Worm (Caenorhabditis elegans): ENCODE results near the gene C06A8.6.

C06A8.6 gene

DNA sequence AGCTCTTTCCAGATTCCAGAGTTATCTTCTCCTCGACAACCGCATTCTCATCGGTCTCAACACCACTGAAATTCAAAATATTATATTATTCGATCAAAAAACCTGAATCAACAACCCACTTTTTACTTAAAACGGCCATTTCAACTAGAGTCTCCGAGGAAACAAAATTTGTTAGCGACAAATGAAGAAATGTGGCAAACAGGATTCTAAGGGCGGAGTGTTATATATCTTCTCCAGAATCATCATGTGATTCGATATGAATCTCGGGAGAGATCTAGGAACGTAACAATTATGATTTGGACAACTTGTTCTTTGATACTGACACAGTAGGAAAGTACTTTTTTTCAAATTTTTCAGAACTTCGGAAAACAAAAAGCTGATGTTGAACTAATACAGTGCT is 3.9 kb downstream of the C06A8.6 start:
- TF ChIP-seq tra-4 (tag; optimal IDR thresholded peaks at IDR 0.05) (no peak), hnd-1 (tag; optimal IDR thresholded peaks at IDR 0.05) (no peak), aly-1 (tag; optimal IDR thresholded peaks at IDR 0.05) (no peak), ama-1 (optimal IDR thresholded peaks at IDR 0.05) (no peak), hmg-4 (GFP tag; optimal IDR thresholded peaks at IDR 0.05) (no peak), tbx-37 (GFP tag; conservative IDR thresholded peaks at IDR 0.05) (no peak), ceh-36 (tag; optimal IDR thresholded peaks at IDR 0.05) (no peak), hmbx-1 (tag; optimal IDR thresholded peaks at IDR 0.05) (no peak), sea-1 (GFP tag; conservative IDR thresholded peaks at IDR 0.05) (no peak), ets-7 (tag; optimal IDR thresholded peaks at IDR 0.05) (no peak), flt-1 (GFP tag; IDR thresholded peaks at IDR 0.05) (no peak), ceh-13 (GFP tag; optimal IDR thresholded peaks at IDR 0.05) (no peak), F13C5.2 (tag; optimal IDR thresholded peaks at IDR 0.05) (no peak), B0310.2 (tag; optimal IDR thresholded peaks at IDR 0.05) (no peak), pes-1 (GFP tag; IDR thresholded peaks at IDR 0.05) (no peak), tbx-11 (GFP tag; IDR thresholded peaks at IDR 0.05) (no peak), scrt-1 (GFP tag; IDR thresholded peaks at IDR 0.05) (no peak)

ce11 chrII:7776715-7777114 is 4.4 kb downstream of the C06A8.6 start:
- no peak for TF ChIP-seq scrt-1 (GFP tag; IDR thresholded peaks at IDR 0.05)
- no peak for TF ChIP-seq hmg-4 (GFP tag; optimal IDR thresholded peaks at IDR 0.05)
- no peak for TF ChIP-seq ets-7 (tag; optimal IDR thresholded peaks at IDR 0.05)
- no peak for TF ChIP-seq ama-1 (optimal IDR thresholded peaks at IDR 0.05)
- no peak for TF ChIP-seq B0310.2 (tag; optimal IDR thresholded peaks at IDR 0.05)
- no peak for TF ChIP-seq ceh-13 (GFP tag; optimal IDR thresholded peaks at IDR 0.05)
- no peak for TF ChIP-seq sea-1 (GFP tag; conservative IDR thresholded peaks at IDR 0.05)
- TF ChIP-seq tbx-11 (GFP tag; IDR thresholded peaks at IDR 0.05): no peak
- TF ChIP-seq F13C5.2 (tag; optimal IDR thresholded peaks at IDR 0.05): no peak
- no peak for TF ChIP-seq tra-4 (tag; optimal IDR thresholded peaks at IDR 0.05)
- TF ChIP-seq hnd-1 (tag; optimal IDR thresholded peaks at IDR 0.05): no peak
- no peak for TF ChIP-seq flt-1 (GFP tag; IDR thresholded peaks at IDR 0.05)
- TF ChIP-seq aly-1 (tag; optimal IDR thresholded peaks at IDR 0.05): no peak
- no peak for TF ChIP-seq ceh-36 (tag; optimal IDR thresholded peaks at IDR 0.05)
- no peak for TF ChIP-seq tbx-37 (GFP tag; conservative IDR thresholded peaks at IDR 0.05)
- no peak for TF ChIP-seq pes-1 (GFP tag; IDR thresholded peaks at IDR 0.05)
- TF ChIP-seq hmbx-1 (tag; optimal IDR thresholded peaks at IDR 0.05): no peak

- TF ChIP-seq sea-1 (GFP tag; conservative IDR thresholded peaks at IDR 0.05): no peak
Observed at ce11 chrII:7777320-7777978, 5.2 kb downstream of the C06A8.6 start, which contains the start of gene mthf-1. TSS of gene mthf-1 (minus strand) at chrII:7777823.

DNA sequence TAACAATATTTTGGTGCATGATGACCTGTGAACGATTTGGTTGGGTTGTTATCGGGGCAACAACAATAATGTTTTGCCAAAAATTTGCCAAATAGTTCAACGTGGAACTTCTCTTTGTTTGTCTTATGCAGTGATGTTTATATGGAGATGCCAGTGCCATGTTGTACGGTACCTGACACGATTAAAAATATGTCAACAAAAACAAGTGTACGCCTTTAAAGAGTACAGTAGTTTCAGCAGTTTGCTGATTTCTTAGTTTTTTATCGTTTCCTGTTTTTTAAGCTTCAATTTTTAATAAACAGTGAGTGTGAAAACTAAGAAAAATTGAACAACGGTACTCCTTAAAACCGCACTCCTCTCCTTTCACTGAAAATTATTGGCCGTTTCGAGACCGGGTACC is 6.0 kb downstream of the C06A8.6 start:
- TF ChIP-seq hmbx-1 (tag; optimal IDR thresholded peaks at IDR 0.05): no peak
- no peak for TF ChIP-seq tbx-37 (GFP tag; conservative IDR thresholded peaks at IDR 0.05)
- TF ChIP-seq ceh-13 (GFP tag; optimal IDR thresholded peaks at IDR 0.05): no peak
- TF ChIP-seq scrt-1 (GFP tag; IDR thresholded peaks at IDR 0.05): no peak
- no peak for TF ChIP-seq sea-1 (GFP tag; conservative IDR thresholded peaks at IDR 0.05)
- TF ChIP-seq F13C5.2 (tag; optimal IDR thresholded peaks at IDR 0.05): no peak
- no peak for TF ChIP-seq ets-7 (tag; optimal IDR thresholded peaks at IDR 0.05)
- no peak for TF ChIP-seq B0310.2 (tag; optimal IDR thresholded peaks at IDR 0.05)
- TF ChIP-seq pes-1 (GFP tag; IDR thresholded peaks at IDR 0.05): no peak

ce11 chrII:7781102-7781616 is 8.9 kb downstream of the C06A8.6 start, which contains the start of the genes snpc-1.1 and spdl-1:
TSS of gene snpc-1.1 (minus strand) at chrII:7781301.
TSS of gene spdl-1 (plus strand) at chrII:7781566.
- no peak for TF ChIP-seq sea-1 (GFP tag; conservative IDR thresholded peaks at IDR 0.05)
- no peak for TF ChIP-seq hmg-4 (GFP tag; optimal IDR thresholded peaks at IDR 0.05)
- TF ChIP-seq ceh-13 (GFP tag; optimal IDR thresholded peaks at IDR 0.05): no peak
- TF ChIP-seq hnd-1 (tag; optimal IDR thresholded peaks at IDR 0.05): no peak
- TF ChIP-seq ets-7 (tag; optimal IDR thresholded peaks at IDR 0.05): no peak
- TF ChIP-seq ama-1 (optimal IDR thresholded peaks at IDR 0.05): no peak
- no peak for TF ChIP-seq scrt-1 (GFP tag; IDR thresholded peaks at IDR 0.05)
- no peak for TF ChIP-seq F13C5.2 (tag; optimal IDR thresholded peaks at IDR 0.05)
- TF ChIP-seq aly-1 (tag; optimal IDR thresholded peaks at IDR 0.05): no peak
- no peak for TF ChIP-seq B0310.2 (tag; optimal IDR thresholded peaks at IDR 0.05)
- TF ChIP-seq pes-1 (GFP tag; IDR thresholded peaks at IDR 0.05): no peak
- no peak for TF ChIP-seq tbx-37 (GFP tag; conservative IDR thresholded peaks at IDR 0.05)
- no peak for TF ChIP-seq flt-1 (GFP tag; IDR thresholded peaks at IDR 0.05)

- TF ChIP-seq tbx-37 (GFP tag; conservative IDR thresholded peaks at IDR 0.05) (no peak), pes-1 (GFP tag; IDR thresholded peaks at IDR 0.05) (no peak), aly-1 (tag; optimal IDR thresholded peaks at IDR 0.05) (no peak), flt-1 (GFP tag; IDR thresholded peaks at IDR 0.05) (no peak), B0310.2 (tag; optimal IDR thresholded peaks at IDR 0.05) (no peak), hmbx-1 (tag; optimal IDR thresholded peaks at IDR 0.05) (no peak), ceh-36 (tag; optimal IDR thresholded peaks at IDR 0.05) (no peak)
Observed at ce11 chrII:7783467-7783959, 11.2 kb downstream of the C06A8.6 start, which contains the start of gene skr-17. TSS of gene skr-17 (plus strand) at chrII:7783517.

- no peak for TF ChIP-seq ceh-13 (GFP tag; optimal IDR thresholded peaks at IDR 0.05)
- TF ChIP-seq F13C5.2 (tag; optimal IDR thresholded peaks at IDR 0.05): no peak
Observed at ce11 chrII:7789605-7790004, 17.3 kb downstream of the C06A8.6 start.
